Worm (Caenorhabditis elegans): ENCODE results near the gene R151.2.

DNA sequence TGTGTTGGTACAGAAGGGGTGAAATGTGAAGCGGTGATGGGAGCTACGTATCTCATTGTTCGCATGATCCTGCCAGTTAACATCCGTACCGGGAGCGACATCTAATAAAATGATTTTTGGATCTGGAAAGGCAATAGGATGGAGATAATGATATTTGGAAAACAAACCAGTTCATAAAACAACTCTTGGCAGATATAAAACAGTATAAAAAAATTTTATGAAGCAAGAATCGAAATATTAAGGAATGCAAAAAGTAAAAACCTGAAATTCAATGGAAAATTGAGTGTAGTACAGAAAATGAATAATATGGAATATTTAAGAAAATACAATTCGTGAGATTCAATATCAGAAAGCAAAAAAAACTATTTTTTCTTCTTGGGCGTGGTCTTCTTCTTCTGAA lies 16.8 kb downstream of the R151.2 start, which contains the start of gene hsp-75:
- TF ChIP-seq pha-4 (tag; optimal IDR thresholded peaks at IDR 0.05) (no peak), nhr-237 (tag; optimal IDR thresholded peaks at IDR 0.05) (no peak), drap-1 (GFP tag; optimal IDR thresholded peaks at IDR 0.05) (no peak), M03D4.4 (tag; optimal IDR thresholded peaks at IDR 0.05) (no peak), ceh-43 (GFP tag; optimal IDR thresholded peaks at IDR 0.05) (no peak), ztf-11 (tag; optimal IDR thresholded peaks at IDR 0.05) (no peak), bed-3 (GFP tag; optimal IDR thresholded peaks at IDR 0.05) (no peak), unc-39 (tag; optimal IDR thresholded peaks at IDR 0.05) (no peak), sptf-1 (tag; optimal IDR thresholded peaks at IDR 0.05) (no peak), mep-1 (tag; optimal IDR thresholded peaks at IDR 0.05) (no peak), lsy-2 (tag; optimal IDR thresholded peaks at IDR 0.05) (no peak), nhr-12 (tag; optimal IDR thresholded peaks at IDR 0.05) (no peak), mls-2 (tag; optimal IDR thresholded peaks at IDR 0.05) (no peak)

All from whole organism, mixed stage, embryonic.